Worm (Caenorhabditis elegans) whole organism, L1 larva: ENCODE data around the gene srw-134.

Experiments
- F16B12.6 ChIP-seq: fragments of 150-350 bp; optimal IDR thresholded peaks from 2 replicates; lab custom pipeline; 2014; ENCODE audit warnings: missing biosample characterization, missing genetic modification characterization
- ceh-88 ChIP-seq: fragments of 200-800 bp; sonication (Bioruptor generic); IDR thresholded peaks from 2 replicates; pipeline ENCODE4 v1.3.6; 2022; ENCODE audit warnings: missing genetic modification characterization, missing compliant biosample characterization
- dpl-1 ChIP-seq, 3 experiments: fragments of 150-350 bp in 2 of 3; sonication (generic microtip) in 1 of 3; optimal IDR thresholded peaks; 2 replicates each; lab custom pipeline; 2014 to 2017; ENCODE audit warnings: missing biosample characterization in 3 of 3, missing genetic modification characterization in 3 of 3, missing genetic modification reagents in 3 of 3
- dsc-1 ChIP-seq: sonication (generic microtip); optimal IDR thresholded peaks from 2 replicates; lab custom pipeline; 2016; ENCODE audit warnings: mild to moderate bottlenecking, missing genetic modification characterization, missing compliant biosample characterization
- efl-1 ChIP-seq, 4 experiments: fragments of 150-350 bp; optimal IDR thresholded peaks in 3 of 4; peaks in 1 of 4; 1 replicate in 1 of 4; 2 replicates in 3 of 4; lab custom pipeline; 2014; ENCODE audit warnings: missing biosample characterization in 2 of 4, missing genetic modification characterization in 2 of 4, missing genetic modification reagents in 2 of 4
- fkh-8 ChIP-seq: sonication (generic microtip); optimal IDR thresholded peaks from 2 replicates; lab custom pipeline; 2016; ENCODE audit warnings: mild to moderate bottlenecking, missing genetic modification characterization, missing compliant biosample characterization
- grh-1 ChIP-seq: fragments of 200-800 bp; sonication (Bioruptor generic); IDR thresholded peaks from 2 replicates; pipeline ENCODE4 v1.3.6; 2022; ENCODE audit warnings: missing genetic modification reagents, missing genetic modification characterization, missing compliant biosample characterization
- isw-1 ChIP-seq: fragments of 200-800 bp; sonication (Bioruptor generic); IDR thresholded peaks from 2 replicates; pipeline ENCODE4 v1.3.6; 2022; ENCODE audit warnings: missing genetic modification characterization, missing compliant biosample characterization
- lin-35 ChIP-seq, 2 experiments: fragments of 150-350 bp; optimal IDR thresholded peaks; 2 replicates each; lab custom pipeline; 2014; ENCODE audit warnings: missing biosample characterization in 2 of 2, missing genetic modification characterization in 2 of 2, missing genetic modification reagents in 2 of 2
- lsy-2 ChIP-seq, 2 experiments: fragments of 150-350 bp; optimal IDR thresholded peaks; 2 replicates each; lab custom pipeline; 2014; ENCODE audit warnings: missing biosample characterization in 2 of 2, missing genetic modification characterization in 2 of 2
- mab-9 ChIP-seq: fragments of 200-800 bp; sonication (Bioruptor generic); IDR thresholded peaks from 2 replicates; pipeline ENCODE4 v1.3.6; 2022; ENCODE audit warnings: missing genetic modification reagents, missing genetic modification characterization, missing compliant biosample characterization
- nhr-19 ChIP-seq: fragments of 200-800 bp; sonication (Bioruptor generic); conservative IDR thresholded peaks from 2 replicates; pipeline ENCODE4 v1.3.6; 2022; ENCODE audit warnings: missing genetic modification characterization, missing compliant biosample characterization
- nhr-20 ChIP-seq: sonication (generic microtip); optimal IDR thresholded peaks from 2 replicates; lab custom pipeline; 2016; ENCODE audit warnings: mild to moderate bottlenecking, missing genetic modification characterization, missing compliant biosample characterization
- nhr-47 ChIP-seq: sonication (generic microtip); optimal IDR thresholded peaks from 2 replicates; lab custom pipeline; 2016; ENCODE audit warnings: mild to moderate bottlenecking, missing genetic modification characterization, moderate library complexity, missing compliant biosample characterization
- nhr-85 ChIP-seq: sonication (generic microtip); peaks from one replicate; lab custom pipeline; 2016; ENCODE audit warnings: missing genetic modification characterization, inconsistent platforms, missing compliant biosample characterization
- rnt-1 ChIP-seq: sonication (generic microtip); optimal IDR thresholded peaks from 2 replicates; lab custom pipeline; 2016; ENCODE audit warnings: mild to moderate bottlenecking, missing genetic modification characterization, moderate library complexity, missing compliant biosample characterization
- swsn-7 ChIP-seq: sonication (generic microtip); optimal IDR thresholded peaks from 2 replicates; lab custom pipeline; 2016; ENCODE audit warnings: missing genetic modification characterization, missing compliant biosample characterization
- unc-86 ChIP-seq: sonication (generic microtip); optimal IDR thresholded peaks from 2 replicates; lab custom pipeline; 2016; ENCODE audit warnings: missing genetic modification characterization, missing compliant biosample characterization
- unc-98 ChIP-seq: fragments of 200-800 bp; sonication (Bioruptor generic); IDR thresholded peaks from 2 replicates; pipeline ENCODE4 v1.3.6; 2022; ENCODE audit warnings: missing genetic modification characterization, missing compliant biosample characterization
- xbp-1 ChIP-seq: sonication (generic microtip); optimal IDR thresholded peaks from 2 replicates; lab custom pipeline; 2016; ENCODE audit warnings: missing genetic modification characterization, missing compliant biosample characterization

Gene srw-134

DNA sequence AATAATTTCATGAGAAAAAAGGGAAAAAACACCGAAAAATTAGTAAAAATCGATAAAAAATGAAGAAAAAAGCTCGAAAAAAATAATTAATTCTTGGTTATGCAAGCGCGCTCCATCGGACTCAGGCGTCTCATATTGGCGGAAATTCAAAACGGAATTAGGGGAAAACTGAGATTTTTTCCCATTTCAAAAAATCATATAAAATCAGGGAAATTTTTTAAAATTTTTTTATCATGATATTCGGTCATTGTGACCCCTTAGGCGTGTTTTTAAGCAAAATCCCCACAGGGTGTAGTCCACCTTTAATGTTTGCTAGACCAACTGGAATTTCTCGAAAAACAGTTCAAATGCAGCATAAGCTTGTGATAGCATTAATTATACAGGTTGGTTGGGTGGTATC is 44.5 kb downstream of the srw-134 start:
- peak in 1 of 2 experiments; percentile 68 for TF ChIP-seq efl-1 (optimal IDR thresholded peaks at IDR 0.05; lab: Kevin White, UChicago)
- peak; percentile 57 to 95 for TF ChIP-seq efl-1 (GFP tag; optimal IDR thresholded peaks at IDR 0.05 in 1 of 2; lab: Kevin White, UChicago)
- TF ChIP-seq dpl-1 (GFP tag; optimal IDR thresholded peaks at IDR 0.05; lab: Kevin White, UChicago) = peak in 1 of 3 experiments; percentile 36

ce11 chrV:4066143-4066542 is 46.3 kb downstream of the srw-134 start:
- TF ChIP-seq lsy-2 (tag; optimal IDR thresholded peaks at IDR 0.05; lab: Kevin White, UChicago) = peak in 1 of 2 experiments; percentile 13

- TF ChIP-seq nhr-19 (GFP tag; lab: Robert Waterston, UW) = peak; percentile 93
- peak; percentile 84 for TF ChIP-seq ceh-88 (GFP tag; lab: Robert Waterston, UW)
- peak; percentile 62 to 75 for TF ChIP-seq efl-1 (optimal IDR thresholded peaks at IDR 0.05; lab: Kevin White, UChicago)
- TF ChIP-seq efl-1 (GFP tag; optimal IDR thresholded peaks at IDR 0.05 in 1 of 2; lab: Kevin White, UChicago) = peak; percentile 69 to 96
- TF ChIP-seq unc-98 = peak; percentile 89
- TF ChIP-seq lsy-2 (tag; optimal IDR thresholded peaks at IDR 0.05; lab: Kevin White, UChicago) = peak; percentile 81 to 93
- peak; percentile 65 for TF ChIP-seq nhr-85 (tag; lab: Kevin White, UChicago)
- TF ChIP-seq mab-9 (GFP tag; lab: Robert Waterston, UW) = peak; percentile 84
- TF ChIP-seq F16B12.6 (tag; lab: Kevin White, UChicago) = peak; percentile 49
- peak; percentile 19 for TF ChIP-seq fkh-8
- peak; percentile 34 for TF ChIP-seq unc-86 (tag; lab: Kevin White, UChicago)
- peak; percentile 42 to 67 (median 48) for TF ChIP-seq dpl-1 (GFP tag; optimal IDR thresholded peaks at IDR 0.05; lab: Kevin White, UChicago)
- TF ChIP-seq nhr-20 (tag; lab: Kevin White, UChicago) = peak; percentile 48
- peak; percentile 88 for TF ChIP-seq isw-1 (GFP tag; lab: Robert Waterston, UW)
- peak; percentile 37 for TF ChIP-seq swsn-7
- peak; percentile 38 for TF ChIP-seq dsc-1 (tag; lab: Kevin White, UChicago)
- peak; percentile 86 for TF ChIP-seq grh-1
- peak; percentile 58 for TF ChIP-seq rnt-1 (tag; lab: Kevin White, UChicago)
- peak; percentile 48 to 70 for TF ChIP-seq lin-35 (GFP tag; optimal IDR thresholded peaks at IDR 0.05; lab: Kevin White, UChicago)
- peak; percentile 45 for TF ChIP-seq xbp-1
- peak; percentile 73 for TF ChIP-seq nhr-47 (tag; lab: Kevin White, UChicago)
These were observed 48.8 kb downstream of the srw-134 start for ce11 chrV:4063559-4064164.
